Worm (Caenorhabditis elegans) whole organism, mixed stage, embryonic: ENCODE measurements around the gene F59F3.6.

Experiments used
- M03D4.4 ChIP-seq: sonication (generic microtip); optimal IDR thresholded peaks from 2 replicates; lab custom pipeline; 2017; ENCODE audit warnings: mild to moderate bottlenecking, missing genetic modification characterization, missing compliant biosample characterization
- bed-3 ChIP-seq: fragments of 200-800 bp; sonication (Bioruptor generic); optimal IDR thresholded peaks from 3 replicates; lab custom pipeline; 2018; ENCODE audit warnings: mild to moderate bottlenecking, missing genetic modification characterization, moderate library complexity, missing compliant biosample characterization
- blmp-1 ChIP-seq: fragments of 150-350 bp; optimal IDR thresholded peaks from 2 replicates; lab custom pipeline; 2014; ENCODE audit warnings: missing biosample characterization, missing genetic modification characterization
- ceh-39 ChIP-seq: fragments of 150-350 bp; optimal IDR thresholded peaks from 2 replicates; lab custom pipeline; 2014; ENCODE audit warnings: missing biosample characterization, missing genetic modification characterization
- ceh-43 ChIP-seq: fragments of 200-800 bp; sonication (Bioruptor generic); optimal IDR thresholded peaks from 2 replicates; lab custom pipeline; 2018; ENCODE audit warnings: mild to moderate bottlenecking, missing genetic modification characterization, moderate library complexity, missing compliant biosample characterization
- ceh-83 ChIP-seq: fragments of 200-800 bp; sonication (Bioruptor generic); optimal IDR thresholded peaks from 2 replicates; lab custom pipeline; 2018; ENCODE audit warnings: mild to moderate bottlenecking, missing genetic modification characterization, missing compliant biosample characterization
- ces-1 ChIP-seq: fragments of 150-350 bp; optimal IDR thresholded peaks from 2 replicates; lab custom pipeline; 2014; ENCODE audit warnings: missing biosample characterization, missing genetic modification reagents, missing genetic modification characterization
- cnd-1 ChIP-seq: fragments of 200-800 bp; sonication (Bioruptor generic); optimal IDR thresholded peaks from 2 replicates; lab custom pipeline; 2018; ENCODE audit warnings: mild to moderate bottlenecking, missing genetic modification characterization, missing compliant biosample characterization
- elt-1 ChIP-seq: sonication (generic microtip); optimal IDR thresholded peaks from 2 replicates; lab custom pipeline; 2017; ENCODE audit warnings: missing genetic modification characterization, mild to moderate bottlenecking, missing compliant biosample characterization, antibody characterized with exemption, moderate library complexity, borderline replicate concordance; ENCODE audit not compliant: insufficient read depth
- elt-3 ChIP-seq: fragments of 150-350 bp; optimal IDR thresholded peaks from 2 replicates; lab custom pipeline; 2014; ENCODE audit warnings: missing biosample characterization, missing genetic modification characterization
- ham-2 ChIP-seq: fragments of 200-800 bp; sonication (Bioruptor generic); optimal IDR thresholded peaks from 2 replicates; lab custom pipeline; 2018; ENCODE audit warnings: mild to moderate bottlenecking, missing genetic modification characterization, missing compliant biosample characterization
- hlh-1 ChIP-seq: fragments of 150-350 bp; optimal IDR thresholded peaks from 2 replicates; lab custom pipeline; 2014; ENCODE audit warnings: missing biosample characterization, missing genetic modification reagents, missing genetic modification characterization
- lin-13 ChIP-seq: fragments of 150-350 bp; optimal IDR thresholded peaks from 2 replicates; lab custom pipeline; 2014; ENCODE audit warnings: missing biosample characterization, missing genetic modification characterization
- lsy-2 ChIP-seq: fragments of 150-350 bp; optimal IDR thresholded peaks from 2 replicates; lab custom pipeline; 2014; ENCODE audit warnings: missing biosample characterization, missing genetic modification characterization
- mab-5 ChIP-seq: fragments of 150-350 bp; optimal IDR thresholded peaks from 2 replicates; lab custom pipeline; 2014; ENCODE audit warnings: missing biosample characterization, missing genetic modification characterization
- mls-2 ChIP-seq: sonication (generic microtip); optimal IDR thresholded peaks from 2 replicates; lab custom pipeline; 2016; ENCODE audit warnings: mild to moderate bottlenecking, missing genetic modification characterization, moderate library complexity, missing compliant biosample characterization
- nhr-12 ChIP-seq: fragments of 150-350 bp; optimal IDR thresholded peaks from 2 replicates; lab custom pipeline; 2014; ENCODE audit warnings: missing biosample characterization, missing genetic modification characterization
- nhr-2 ChIP-seq: fragments of 150-350 bp; optimal IDR thresholded peaks from 2 replicates; lab custom pipeline; 2014; ENCODE audit warnings: missing biosample characterization, missing genetic modification characterization
- nhr-237 ChIP-seq: fragments of 150-350 bp; optimal IDR thresholded peaks from 2 replicates; lab custom pipeline; 2014; ENCODE audit warnings: missing biosample characterization, missing genetic modification characterization
- nhr-28 ChIP-seq: fragments of 150-350 bp; optimal IDR thresholded peaks from 2 replicates; lab custom pipeline; 2014; ENCODE audit warnings: missing biosample characterization, missing genetic modification characterization
- nhr-76 ChIP-seq: sonication (generic microtip); optimal IDR thresholded peaks from 2 replicates; lab custom pipeline; 2017; ENCODE audit warnings: missing biosample characterization, missing genetic modification characterization
- pha-4 ChIP-seq: fragments of 150-350 bp; optimal IDR thresholded peaks from 2 replicates; lab custom pipeline; 2018; ENCODE audit warnings: missing biosample characterization, missing genetic modification reagents, missing genetic modification characterization
- sem-2 ChIP-seq: fragments of 200-800 bp; sonication (Bioruptor generic); optimal IDR thresholded peaks from 2 replicates; lab custom pipeline; 2018; ENCODE audit warnings: mild to moderate bottlenecking, missing genetic modification characterization, missing compliant biosample characterization
- sptf-1 ChIP-seq: sonication (generic microtip); optimal IDR thresholded peaks from 2 replicates; lab custom pipeline; 2017; ENCODE audit warnings: mild to moderate bottlenecking, missing genetic modification characterization, moderate library complexity, missing compliant biosample characterization
- tbx-8 ChIP-seq: fragments of 200-800 bp; sonication (Bioruptor generic); optimal IDR thresholded peaks from 2 replicates; lab custom pipeline; 2018; ENCODE audit warnings: mild to moderate bottlenecking, missing genetic modification characterization, moderate library complexity, missing compliant biosample characterization
- unc-120 ChIP-seq: sonication (generic microtip); optimal IDR thresholded peaks from 2 replicates; lab custom pipeline; 2017; ENCODE audit warnings: missing genetic modification characterization, missing compliant biosample characterization; ENCODE audit not compliant: poor library complexity, severe bottlenecking
- unc-62 ChIP-seq: fragments of 150-350 bp; optimal IDR thresholded peaks from 2 replicates; lab custom pipeline; 2014; ENCODE audit warnings: missing biosample characterization, missing genetic modification reagents, missing genetic modification characterization

Gene F59F3.6

ce11 chrX:10951922-10952321, 47.2 kb downstream of the F59F3.6 start:
- no peak for TF ChIP-seq tbx-8
- TF ChIP-seq elt-3 = no peak
- no peak for TF ChIP-seq lin-13 (tag; lab: Kevin White, UChicago)
- TF ChIP-seq nhr-76 = no peak
- no peak for TF ChIP-seq mab-5 (tag; lab: Kevin White, UChicago)
- TF ChIP-seq M03D4.4 (tag; lab: Kevin White, UChicago) = no peak
- TF ChIP-seq unc-62 = no peak
- no peak for TF ChIP-seq sptf-1 (tag; lab: Kevin White, UChicago)
- no peak for TF ChIP-seq ceh-39 (tag; lab: Kevin White, UChicago)
- TF ChIP-seq nhr-237 (tag; lab: Kevin White, UChicago) = no peak
- TF ChIP-seq ces-1 (GFP tag; lab: Kevin White, UChicago) = no peak

- no peak for TF ChIP-seq sem-2
- no peak for TF ChIP-seq elt-3
- no peak for TF ChIP-seq bed-3
- TF ChIP-seq nhr-12 (tag; lab: Kevin White, UChicago) = no peak
- TF ChIP-seq nhr-2 = no peak
- no peak for TF ChIP-seq ceh-83
- no peak for TF ChIP-seq sptf-1 (tag; lab: Kevin White, UChicago)
- no peak for TF ChIP-seq lsy-2 (tag; lab: Kevin White, UChicago)
- TF ChIP-seq pha-4 (tag; lab: Kevin White, UChicago) = no peak
These were observed 47.9 kb downstream of the F59F3.6 start, which contains the start of gene K09C8.7 for ce11 chrX:10951168-10951567. TSS of gene K09C8.7 (minus strand) at chrX:10951393.

- TF ChIP-seq ceh-83 (no peak), hlh-1 (tag; lab: Kevin White, UChicago) (no peak), ceh-39 (tag; lab: Kevin White, UChicago) (no peak), mab-5 (tag; lab: Kevin White, UChicago) (no peak), nhr-28 (tag; lab: Kevin White, UChicago) (no peak), blmp-1 (tag; lab: Kevin White, UChicago) (no peak), nhr-76 (no peak), cnd-1 (no peak), bed-3 (no peak), ceh-43 (GFP tag; lab: Kevin White, UChicago) (no peak), mls-2 (tag; lab: Kevin White, UChicago) (no peak), nhr-237 (tag; lab: Kevin White, UChicago) (no peak), ham-2 (GFP tag; lab: Kevin White, UChicago) (no peak), elt-1 (no peak), unc-120 (tag; lab: Kevin White, UChicago) (no peak), lin-13 (tag; lab: Kevin White, UChicago) (no peak)
- TF ChIP-seq, all 35 proteins: peak for 0
These were observed 50.2 kb downstream of the F59F3.6 start, which contains the start of gene T21B6.3 for ce11 chrX:10948852-10949251. TSS of gene T21B6.3 (minus strand) at chrX:10948952.
